Worm (Caenorhabditis elegans) whole organism, L4/young adult: ENCODE measurements around the gene F14H8.5.

Experiments
- dao-5 ChIP-seq: sonication (generic microtip); optimal IDR thresholded peaks from 2 replicates; lab custom pipeline; 2016; ENCODE audit warnings: missing genotype, missing genetic modification characterization, moderate library complexity, missing compliant biosample characterization
- him-1 ChIP-seq: sonication (generic microtip); optimal IDR thresholded peaks from 2 replicates; lab custom pipeline; 2016; ENCODE audit warnings: missing genotype, missing genetic modification reagents, missing genetic modification characterization, missing compliant biosample characterization

- no peak for TF ChIP-seq him-1 (tag; lab: Kevin White, UChicago)
- no peak for TF ChIP-seq dao-5 (tag; lab: Kevin White, UChicago)
Observed at ce11 chrV:15016795-15017429, 3.9 kb upstream of the F14H8.5 start.
